Worm (Caenorhabditis elegans): Measurements from ENCODE around the gene ZK632.12.

ce11 chrIII:9827163-9827951 lies 3.2 kb upstream of the ZK632.12 start, which contains the start of the genes ZK632.10 and ZK632.11:
- TF ChIP-seq F37B4.10 (GFP tag; IDR thresholded peaks at IDR 0.05) = no peak
- TF ChIP-seq die-1 (tag; optimal IDR thresholded peaks at IDR 0.05) = no peak
- TF ChIP-seq bed-1 (GFP tag; IDR thresholded peaks at IDR 0.05) = no peak
- TF ChIP-seq hmg-1.2 (GFP tag; IDR thresholded peaks at IDR 0.05) = peak; percentile 44; the same call in 1 of the 2 replicates
- no peak for TF ChIP-seq ztf-3 (GFP tag; optimal IDR thresholded peaks at IDR 0.05)
- no peak for TF ChIP-seq ekl-4 (GFP tag; IDR thresholded peaks at IDR 0.05)
- no peak for TF ChIP-seq F55B11.4 (tag; optimal IDR thresholded peaks at IDR 0.05; ENCODE audit: borderline replicate concordance, insufficient read depth)
- TF ChIP-seq pha-4 (tag; optimal IDR thresholded peaks at IDR 0.05) = no peak
- TF ChIP-seq repo-1 (tag; optimal IDR thresholded peaks at IDR 0.05) = no peak
- TF ChIP-seq ceh-27 (GFP tag; optimal IDR thresholded peaks at IDR 0.05) = peak; percentile 20

All from whole organism, young adult.